Worm (Caenorhabditis elegans): Measurements from ENCODE around the gene math-42.

ce11 chrII:2094924-2095650 is 4.6 kb upstream of the math-42 start, which contains the start of gene T16A1.2:
- TF ChIP-seq ztf-23 (GFP tag; IDR thresholded peaks at IDR 0.05) (no peak), ref-1 (GFP tag; conservative IDR thresholded peaks at IDR 0.05) (no peak), ztf-29 (GFP tag; IDR thresholded peaks at IDR 0.05) (no peak), T22C8.4 (GFP tag; IDR thresholded peaks at IDR 0.05) (no peak)
